Fruit fly (Drosophila melanogaster) whole organism, prepupa: ENCODE results near the gene Sry-alpha.

Experiments
- CG10631 ChIP-seq: fragments of 200-800 bp; sonication (Bioruptor generic); optimal IDR thresholded peaks from 2 replicates; lab custom pipeline; 2016; ENCODE audit warnings: missing biosample characterization, missing genetic modification characterization
- CG10669 ChIP-seq: fragments of 200-800 bp; sonication (Bioruptor generic); optimal IDR thresholded peaks from 3 replicates; lab custom pipeline; 2018; ENCODE audit warnings: missing biosample characterization, mild to moderate bottlenecking, missing genetic modification characterization, moderate library complexity
- CG11294 ChIP-seq: fragments of 200-800 bp; sonication (Bioruptor generic); IDR thresholded peaks from 2 replicates; pipeline ENCODE4 v1.3.6; 2022; ENCODE audit warnings: missing biosample characterization, missing genetic modification characterization
- CG11762 ChIP-seq: fragments of 200-800 bp; sonication (Bioruptor generic); optimal IDR thresholded peaks from 3 replicates; lab custom pipeline; 2016; ENCODE audit warnings: missing biosample characterization, missing genetic modification characterization; ENCODE audit not compliant: insufficient read depth
- CG11902 ChIP-seq: fragments of 200-800 bp; sonication (Bioruptor generic); optimal IDR thresholded peaks from 3 replicates; lab custom pipeline; 2016; ENCODE audit warnings: missing biosample characterization, missing genetic modification characterization
- CG15336 ChIP-seq: fragments of 200-800 bp; sonication (Bioruptor generic); IDR thresholded peaks from 2 replicates; pipeline ENCODE4 v1.3.6; 2022; ENCODE audit warnings: missing biosample characterization, missing genetic modification characterization
- CG3032 ChIP-seq: fragments of 200-800 bp; optimal IDR thresholded peaks from 2 replicates; lab custom pipeline; 2019; ENCODE audit warnings: missing biosample characterization, mild to moderate bottlenecking, missing genetic modification characterization, moderate library complexity
- CG31627 ChIP-seq: fragments of 200-800 bp; sonication (Bioruptor generic); optimal IDR thresholded peaks from 3 replicates; lab custom pipeline; 2016; ENCODE audit warnings: missing biosample characterization, missing genetic modification characterization
- CG32006 ChIP-seq: fragments of 200-800 bp; sonication (Bioruptor generic); optimal IDR thresholded peaks from 3 replicates; lab custom pipeline; 2017; ENCODE audit warnings: missing biosample characterization, mild to moderate bottlenecking, missing genetic modification characterization
- CG34406 ChIP-seq: fragments of 200-800 bp; sonication (Bioruptor generic); optimal IDR thresholded peaks from 3 replicates; lab custom pipeline; 2016; ENCODE audit warnings: missing biosample characterization, missing genetic modification characterization
- CG3919 ChIP-seq: fragments of 200-800 bp; sonication (Bioruptor generic); optimal IDR thresholded peaks from 3 replicates; lab custom pipeline; 2016; ENCODE audit warnings: missing biosample characterization, missing genetic modification characterization
- CG4318 ChIP-seq: fragments of 200-800 bp; sonication (Bioruptor generic); optimal IDR thresholded peaks from 3 replicates; lab custom pipeline; 2017; ENCODE audit warnings: missing biosample characterization, mild to moderate bottlenecking, missing genetic modification characterization
- CG6163 ChIP-seq: fragments of 200-800 bp; sonication (Bioruptor generic); IDR thresholded peaks from 3 replicates; pipeline ENCODE4 v1.3.6; 2022; ENCODE audit warnings: missing biosample characterization, missing genetic modification characterization
- CG6276 ChIP-seq: fragments of 200-800 bp; sonication (Bioruptor generic); optimal IDR thresholded peaks from 2 replicates; lab custom pipeline; 2017; ENCODE audit warnings: missing biosample characterization, mild to moderate bottlenecking, missing genetic modification characterization
- CG6792 ChIP-seq: fragments of 200-800 bp; sonication (Bioruptor generic); optimal IDR thresholded peaks from 3 replicates; lab custom pipeline; 2016; ENCODE audit warnings: missing biosample characterization, missing genetic modification characterization
- CG6808 ChIP-seq: fragments of 200-800 bp; sonication (Bioruptor generic); optimal IDR thresholded peaks from 3 replicates; lab custom pipeline; 2017; ENCODE audit warnings: missing biosample characterization, missing genetic modification characterization, mild to moderate bottlenecking, moderate library complexity, missing genetic modification reagents
- CG6854 ChIP-seq: fragments of 200-800 bp; sonication (Bioruptor generic); optimal IDR thresholded peaks from 2 replicates; lab custom pipeline; 2017; ENCODE audit warnings: missing biosample characterization, mild to moderate bottlenecking, missing genetic modification characterization
- CG7368 ChIP-seq: fragments of 200-800 bp; sonication (Bioruptor generic); optimal IDR thresholded peaks from 3 replicates; lab custom pipeline; 2016; ENCODE audit warnings: missing biosample characterization, missing genetic modification characterization
- CG8119 ChIP-seq: fragments of 200-800 bp; sonication (Bioruptor generic); IDR thresholded peaks from 3 replicates; pipeline ENCODE4 v1.3.6; 2022; ENCODE audit warnings: missing biosample characterization, missing genetic modification characterization
- CG9139 ChIP-seq: fragments of 200-800 bp; sonication (Bioruptor generic); optimal IDR thresholded peaks from 3 replicates; lab custom pipeline; 2017; ENCODE audit warnings: missing biosample characterization, mild to moderate bottlenecking, missing genetic modification characterization
- Eip78C ChIP-seq: fragments of 200-800 bp; sonication (Bioruptor generic); peaks from one replicate; lab custom pipeline; 2016; ENCODE audit warnings: missing biosample characterization, missing genetic modification characterization
- Eip93F ChIP-seq: fragments of 200-800 bp; sonication (Bioruptor generic); optimal IDR thresholded peaks from 2 replicates; lab custom pipeline; 2016; ENCODE audit warnings: missing biosample characterization, mild to moderate bottlenecking, missing genetic modification characterization
- Ets96B ChIP-seq: fragments of 200-800 bp; optimal IDR thresholded peaks from 2 replicates; lab custom pipeline; 2019; ENCODE audit warnings: missing biosample characterization, mild to moderate bottlenecking, missing genetic modification characterization, moderate library complexity
- Hr38 ChIP-seq: sonication (Bioruptor generic); optimal IDR thresholded peaks from 2 replicates; lab custom pipeline; 2016; ENCODE audit warnings: missing biosample characterization, missing genetic modification characterization
- Hr39 ChIP-seq: fragments of 200-800 bp; sonication (Bioruptor generic); optimal IDR thresholded peaks from 2 replicates; lab custom pipeline; 2016; ENCODE audit warnings: missing biosample characterization, missing genetic modification characterization
- Hr4 ChIP-seq: fragments of 200-800 bp; sonication (Bioruptor generic); optimal IDR thresholded peaks from 3 replicates; lab custom pipeline; 2016; ENCODE audit warnings: missing biosample characterization, missing genetic modification characterization
- Lpt ChIP-seq: fragments of 200-800 bp; sonication (Bioruptor generic); optimal IDR thresholded peaks from 3 replicates; lab custom pipeline; 2016; ENCODE audit warnings: missing biosample characterization, missing genetic modification characterization
- OdsH ChIP-seq: fragments of 200-800 bp; sonication (Bioruptor generic); optimal IDR thresholded peaks from 3 replicates; lab custom pipeline; 2016; ENCODE audit warnings: missing biosample characterization, missing genetic modification characterization
- Smox ChIP-seq: fragments of 200-800 bp; sonication (Bioruptor generic); optimal IDR thresholded peaks from 3 replicates; lab custom pipeline; 2016; ENCODE audit warnings: missing biosample characterization, missing genetic modification characterization
- Sox102F ChIP-seq: fragments of 200-800 bp; sonication (Bioruptor generic); optimal IDR thresholded peaks from 2 replicates; lab custom pipeline; 2016; ENCODE audit warnings: missing biosample characterization, mild to moderate bottlenecking, missing genetic modification characterization
- Sox14 ChIP-seq: fragments of 200-800 bp; sonication (Bioruptor generic); optimal IDR thresholded peaks from 3 replicates; lab custom pipeline; 2016; ENCODE audit warnings: missing biosample characterization, missing genetic modification characterization
- acj6 ChIP-seq: fragments of 200-800 bp; sonication (Bioruptor generic); optimal IDR thresholded peaks from 3 replicates; lab custom pipeline; 2016; ENCODE audit warnings: missing biosample characterization, missing genetic modification characterization
- dsx ChIP-seq: fragments of 200-800 bp; optimal IDR thresholded peaks from 3 replicates; lab custom pipeline; 2019; ENCODE audit warnings: missing biosample characterization, mild to moderate bottlenecking, missing genetic modification characterization, moderate library complexity; ENCODE audit not compliant: poor library complexity, severe bottlenecking
- esn ChIP-seq: fragments of 200-800 bp; sonication (Bioruptor generic); optimal IDR thresholded peaks from 2 replicates; lab custom pipeline; 2016; ENCODE audit warnings: missing biosample characterization, mild to moderate bottlenecking, missing genetic modification characterization, moderate library complexity
- fd59A ChIP-seq: fragments of 200-800 bp; sonication (Bioruptor generic); optimal IDR thresholded peaks from 2 replicates; lab custom pipeline; 2017; ENCODE audit warnings: missing biosample characterization, mild to moderate bottlenecking, missing genetic modification characterization, missing genetic modification reagents
- fd85E ChIP-seq: fragments of 200-800 bp; sonication (Bioruptor generic); optimal IDR thresholded peaks from 3 replicates; lab custom pipeline; 2016; ENCODE audit warnings: missing biosample characterization, missing genetic modification characterization
- fkh ChIP-seq: fragments of 200-800 bp; sonication (Bioruptor generic); optimal IDR thresholded peaks from 3 replicates; lab custom pipeline; 2017; ENCODE audit warnings: missing biosample characterization, mild to moderate bottlenecking, missing genetic modification characterization, moderate library complexity
- lz ChIP-seq: fragments of 200-800 bp; sonication (Bioruptor generic); optimal IDR thresholded peaks from 3 replicates; lab custom pipeline; 2016; ENCODE audit warnings: missing biosample characterization, missing genetic modification characterization
- net ChIP-seq: fragments of 200-800 bp; sonication (Bioruptor generic); optimal IDR thresholded peaks from 3 replicates; lab custom pipeline; 2016; ENCODE audit warnings: missing biosample characterization, missing genetic modification characterization
- pdm3 ChIP-seq: fragments of 200-800 bp; sonication (Bioruptor generic); optimal IDR thresholded peaks from 3 replicates; lab custom pipeline; 2016; ENCODE audit warnings: missing biosample characterization, missing genetic modification characterization
- salr ChIP-seq, 2 experiments: fragments of 200-800 bp; sonication (Bioruptor generic); optimal IDR thresholded peaks; 3 replicates each; lab custom pipeline; 2016 to 2018; ENCODE audit warnings: missing biosample characterization in 2 of 2, missing genetic modification characterization in 2 of 2, mild to moderate bottlenecking in 1 of 2
- ss ChIP-seq, 2 experiments: fragments of 200-800 bp; sonication (Bioruptor generic); optimal IDR thresholded peaks; 2 replicates in 1 of 2; 3 replicates in 1 of 2; lab custom pipeline; 2017 to 2018; ENCODE audit warnings: mild to moderate bottlenecking in 2 of 2, missing biosample characterization in 2 of 2, missing genetic modification characterization in 2 of 2, moderate library complexity in 1 of 2
- vri ChIP-seq: fragments of 200-800 bp; sonication (Bioruptor generic); optimal IDR thresholded peaks from 3 replicates; lab custom pipeline; 2016; ENCODE audit warnings: missing biosample characterization, mild to moderate bottlenecking, missing genetic modification characterization

Gene Sry-alpha

DNA sequence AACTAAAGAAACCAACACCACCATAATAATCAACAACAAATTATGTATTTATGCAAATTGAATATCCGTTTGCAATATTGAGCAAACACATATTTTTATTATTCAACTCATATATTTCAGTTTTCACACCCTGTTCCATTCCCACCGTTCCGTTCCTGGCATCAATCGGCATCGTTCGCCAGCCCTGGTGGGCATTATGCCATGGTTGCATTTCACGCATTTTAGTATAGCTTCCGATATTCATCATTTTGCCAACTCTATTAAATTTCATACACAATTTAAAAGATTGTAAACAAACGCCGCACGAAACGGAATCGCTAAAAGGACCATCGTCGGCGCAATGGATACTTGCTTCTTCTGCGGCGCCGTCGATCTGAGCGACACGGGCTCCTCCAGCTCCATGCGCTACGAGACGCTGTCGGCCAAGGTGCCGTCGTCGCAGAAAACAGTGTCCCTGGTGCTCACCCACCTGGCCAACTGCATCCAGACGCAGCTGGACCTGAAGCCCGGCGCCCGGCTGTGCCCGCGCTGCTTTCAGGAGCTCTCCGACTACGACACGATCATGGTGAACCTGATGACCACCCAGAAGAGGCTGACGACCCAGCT is 3.7 kb downstream of the Sry-alpha start, which contains the start of gene Sry-delta (continued):
- no peak for TF ChIP-seq ss (GFP tag; optimal IDR thresholded peaks at IDR 0.05; lab: Kevin White, UChicago)
- peak; percentile 41 for TF ChIP-seq dsx (GFP tag; lab: Kevin White, UChicago)
- TF ChIP-seq salr (GFP tag; optimal IDR thresholded peaks at IDR 0.05; lab: Kevin White, UChicago) = peak in 1 of 2 experiments; percentile 46
- no peak for TF ChIP-seq vri (GFP tag; lab: Kevin White, UChicago)
- peak; percentile 79 for TF ChIP-seq lz (GFP tag; lab: Kevin White, UChicago)
- TF ChIP-seq Eip78C = peak; percentile 21
- TF ChIP-seq CG9139 (GFP tag; lab: Kevin White, UChicago) = no peak
- peak; percentile 79 for TF ChIP-seq esn (GFP tag; lab: Kevin White, UChicago)
- TF ChIP-seq CG4318 (GFP tag; lab: Kevin White, UChicago) = no peak
- no peak for TF ChIP-seq CG32006 (GFP tag; lab: Kevin White, UChicago)
- TF ChIP-seq CG6276 (GFP tag; lab: Kevin White, UChicago) = no peak
- TF ChIP-seq CG11902 (GFP tag; lab: Kevin White, UChicago) = no peak
- no peak for TF ChIP-seq fd85E (GFP tag; lab: Kevin White, UChicago)
- TF ChIP-seq pdm3 (GFP tag; lab: Kevin White, UChicago) = no peak
- peak; percentile 44 for TF ChIP-seq CG6792
- no peak for TF ChIP-seq fd59A (GFP tag; lab: Kevin White, UChicago)
- no peak for TF ChIP-seq CG3919 (GFP tag; lab: Kevin White, UChicago)
- no peak for TF ChIP-seq OdsH
- TF ChIP-seq Hr38 (GFP tag; lab: Kevin White, UChicago) = no peak
- TF ChIP-seq Hr4 (GFP tag; lab: Kevin White, UChicago) = no peak
- TF ChIP-seq CG3032 = peak; percentile 68
- TF ChIP-seq CG11762 = peak; percentile 8
- no peak for TF ChIP-seq Smox (GFP tag; lab: Kevin White, UChicago)
- TF ChIP-seq CG6163 (GFP tag; lab: Robert Waterston, UW) = peak; percentile 77
- no peak for TF ChIP-seq Ets96B (tag; lab: Kevin White, UChicago)
- no peak for TF ChIP-seq Lpt (GFP tag; lab: Kevin White, UChicago)

DNA sequence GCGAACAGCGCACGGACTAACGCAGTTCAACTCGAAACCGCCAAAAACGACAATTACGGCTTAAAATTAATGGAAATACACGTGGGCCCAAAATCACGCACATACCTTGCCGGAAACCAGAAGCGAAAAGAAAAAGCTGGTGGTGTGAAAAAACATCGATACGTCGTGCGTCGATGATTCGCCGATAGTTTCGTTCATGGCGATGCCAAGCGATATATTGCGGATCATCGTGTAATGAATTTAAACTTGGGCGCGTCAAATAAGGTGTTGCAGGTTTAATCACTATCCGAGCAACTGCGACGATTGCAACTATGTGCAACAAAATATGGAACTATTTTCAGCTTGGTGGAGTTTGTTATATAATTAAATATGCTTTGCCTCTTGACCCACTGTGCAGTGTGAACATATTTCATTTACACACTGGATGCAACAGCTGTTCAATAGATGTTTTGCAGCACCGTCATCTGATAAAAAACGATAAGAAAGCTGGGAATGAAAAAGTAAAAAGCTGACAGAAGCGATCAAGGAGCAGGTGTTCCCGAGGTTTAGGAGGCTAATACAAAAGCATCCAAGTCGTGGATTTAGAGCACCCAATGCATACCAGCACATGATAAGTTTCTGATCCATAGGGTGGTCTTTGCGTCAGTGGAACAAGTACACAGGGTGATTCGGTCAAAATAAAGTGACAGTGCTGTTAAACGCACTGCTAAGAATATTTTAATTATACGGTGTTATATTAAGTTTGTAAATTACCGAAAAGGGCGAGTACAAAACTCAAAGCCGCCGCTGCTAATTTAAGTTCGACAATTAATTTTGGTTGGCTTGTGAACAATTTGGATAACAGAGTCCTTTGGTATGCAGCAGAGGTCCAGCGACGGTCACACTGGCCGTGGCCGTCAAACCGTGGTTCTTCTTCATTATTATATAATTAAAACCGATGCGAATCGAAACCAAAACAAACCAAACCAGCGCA is 6.8 kb downstream of the Sry-alpha start, which contains the start of the genes RpL32 and CG7943:
RpL32 (minus strand) TSS at position 133 of the 973 bp plus-strand sequence.
CG7943 (plus strand) TSS at position 442 of the 973 bp plus-strand sequence.
- TF ChIP-seq acj6 (GFP tag; lab: Kevin White, UChicago) (peak; percentile 91), CG6854 (GFP tag; lab: Kevin White, UChicago) (peak; percentile 93), salr (GFP tag; optimal IDR thresholded peaks at IDR 0.05; lab: Kevin White, UChicago) (peak; percentile 49 to 86), CG15336 (GFP tag; lab: Robert Waterston, UW) (peak; percentile 81), CG10631 (GFP tag; lab: Kevin White, UChicago) (peak; percentile 92), dsx (GFP tag; lab: Kevin White, UChicago) (peak; percentile 71), CG3032 (peak; percentile 90), CG7368 (GFP tag; lab: Kevin White, UChicago) (peak; percentile 92), CG34406 (GFP tag; lab: Kevin White, UChicago) (peak; percentile 89), CG11762 (peak; percentile 88), CG3919 (GFP tag; lab: Kevin White, UChicago) (peak; percentile 94), Sox14 (peak; percentile 92), vri (GFP tag; lab: Kevin White, UChicago) (peak; percentile 90), CG6163 (GFP tag; lab: Robert Waterston, UW) (peak; percentile 95), Hr38 (GFP tag; lab: Kevin White, UChicago) (peak; percentile 63), CG9139 (GFP tag; lab: Kevin White, UChicago) (peak; percentile 62), CG31627 (GFP tag; lab: Kevin White, UChicago) (peak; percentile 96), fkh (GFP tag; lab: Kevin White, UChicago) (peak; percentile 82), CG6276 (GFP tag; lab: Kevin White, UChicago) (no peak), Smox (GFP tag; lab: Kevin White, UChicago) (peak; percentile 93), OdsH (peak; percentile 92), lz (GFP tag; lab: Kevin White, UChicago) (peak; percentile 96), Eip93F (GFP tag; lab: Kevin White, UChicago) (peak; percentile 91), CG4318 (GFP tag; lab: Kevin White, UChicago) (no peak), Hr4 (GFP tag; lab: Kevin White, UChicago) (peak; percentile 86), esn (GFP tag; lab: Kevin White, UChicago) (peak; percentile 97), CG11294 (GFP tag; lab: Robert Waterston, UW) (peak; percentile 85), net (GFP tag; lab: Kevin White, UChicago) (peak; percentile 89), CG6808 (GFP tag; lab: Kevin White, UChicago) (peak; percentile 80), ss (GFP tag; optimal IDR thresholded peaks at IDR 0.05; lab: Kevin White, UChicago) (peak; percentile 65 to 90), CG10669 (peak; percentile 87), CG8119 (GFP tag; lab: Robert Waterston, UW) (peak; percentile 81), Hr39 (peak; percentile 94), Sox102F (GFP tag; lab: Kevin White, UChicago) (peak; percentile 93)
